Fruit fly (Drosophila melanogaster): Measurements from ENCODE around the gene Cpr78Cc.
A peak's percentile ranks its signal among the peaks of the same experiment; 100 is the strongest.

Gene Cpr78Cc

dm6 chr3L:21317416-21318259 lies 17.3 kb downstream of the Cpr78Cc start, which contains the start of gene Pc (continued):
- TF ChIP-seq dysf (GFP tag; IDR thresholded peaks at IDR 0.05) (no peak), CG3407 (GFP tag; optimal IDR thresholded peaks at IDR 0.05) (no peak), jumu (GFP tag; optimal IDR thresholded peaks at IDR 0.05) (no peak), row (GFP tag; IDR thresholded peaks at IDR 0.05) (peak; percentile 18; the same call in 1 of the 3 replicates), CG2199 (GFP tag; IDR thresholded peaks at IDR 0.05) (no peak), lab (GFP tag; optimal IDR thresholded peaks at IDR 0.05) (no peak), al (GFP tag; IDR thresholded peaks at IDR 0.05) (no peak), CrebB (tag; optimal IDR thresholded peaks at IDR 0.05) (no peak), CG34224 (GFP tag; IDR thresholded peaks at IDR 0.05; ENCODE audit: partially characterized antibody) (peak; percentile 79), CG2889 (GFP tag; IDR thresholded peaks at IDR 0.05) (no peak), TFAM (GFP tag; optimal IDR thresholded peaks at IDR 0.05) (no peak), Atf-2 (GFP tag; optimal IDR thresholded peaks at IDR 0.05) (no peak), Med (GFP tag) (peak; percentile 88), Doc3 (GFP tag; IDR thresholded peaks at IDR 0.05; ENCODE audit: partially characterized antibody) (peak; percentile 76), ab (GFP tag; optimal IDR thresholded peaks at IDR 0.05) (no peak), CG2129 (GFP tag; IDR thresholded peaks at IDR 0.05; ENCODE audit: partially characterized antibody) (peak; percentile 60), CG12299 (tag; optimal IDR thresholded peaks at IDR 0.05) (no peak), dan (GFP tag; IDR thresholded peaks at IDR 0.05) (no peak), Ssrp (tag; optimal IDR thresholded peaks at IDR 0.05) (peak; percentile 13), CG5953 (GFP tag; IDR thresholded peaks at IDR 0.05) (no peak), CG6272 (GFP tag; IDR thresholded peaks at IDR 0.05) (peak; percentile 29; the same call in 1 of the 2 replicates), CG16779 (GFP tag; IDR thresholded peaks at IDR 0.05) (no peak), trem (tag; optimal IDR thresholded peaks at IDR 0.05) (peak; percentile 73), Hr78 (GFP tag; optimal IDR thresholded peaks at IDR 0.05) (no peak), CG10431 (GFP tag; optimal IDR thresholded peaks at IDR 0.05) (no peak), Chrac-16 (GFP tag; optimal IDR thresholded peaks at IDR 0.05) (no peak), sim (GFP tag; IDR thresholded peaks at IDR 0.05) (no peak), salm (tag; optimal IDR thresholded peaks at IDR 0.05) (no peak), Dek (tag; optimal IDR thresholded peaks at IDR 0.05) (peak; percentile 39), CG4404 (GFP tag; IDR thresholded peaks at IDR 0.05) (no peak), CG13424 (tag; optimal IDR thresholded peaks at IDR 0.05) (peak; percentile 5), CG17359 (tag; optimal IDR thresholded peaks at IDR 0.05) (no peak), abd-A (tag; optimal IDR thresholded peaks at IDR 0.05) (peak; percentile 15), CG3065 (GFP tag; optimal IDR thresholded peaks at IDR 0.05) (no peak), Dll (GFP tag; IDR thresholded peaks at IDR 0.05; ENCODE audit: partially characterized antibody) (peak; percentile 84), CG13624 (GFP tag; optimal IDR thresholded peaks at IDR 0.05) (peak; percentile 63), ERR (GFP tag; optimal IDR thresholded peaks at IDR 0.05) (no peak), CG14667 (GFP tag; IDR thresholded peaks at IDR 0.05) (no peak), ttk (GFP tag; IDR thresholded peaks at IDR 0.05) (no peak), CG31441 (GFP tag; IDR thresholded peaks at IDR 0.05) (no peak), GATAe (GFP tag; conservative IDR thresholded peaks at IDR 0.05) (no peak), chn (GFP tag; optimal IDR thresholded peaks at IDR 0.05) (no peak), Ptx1 (GFP tag; IDR thresholded peaks at IDR 0.05) (no peak), crp (GFP tag; optimal IDR thresholded peaks at IDR 0.05) (no peak), HLH54F (GFP tag; optimal IDR thresholded peaks at IDR 0.05) (no peak), Hand (GFP tag; optimal IDR thresholded peaks at IDR 0.05) (no peak), zfh1 (GFP tag; IDR thresholded peaks at IDR 0.05) (no peak), Doc2 (GFP tag; IDR thresholded peaks at IDR 0.05) (no peak), Aef1 (GFP tag; IDR thresholded peaks at IDR 0.05) (no peak), corto (GFP tag; optimal IDR thresholded peaks at IDR 0.05) (no peak)
